Fruit fly (Drosophila melanogaster): ENCODE data around the gene CG31268.

dm6 chr3R:17079859-17080255 is 48.3 kb downstream of the CG31268 start, which contains the start of the genes Keap1 and kuk:
- TF ChIP-seq salr (GFP tag; optimal IDR thresholded peaks at IDR 0.05), result no peak
- no peak for TF ChIP-seq Blimp-1 (GFP tag; optimal IDR thresholded peaks at IDR 0.05)
- no peak for TF ChIP-seq Ets96B (tag; optimal IDR thresholded peaks at IDR 0.05)
- peak; percentile 43 for TF ChIP-seq cyc (GFP tag; optimal IDR thresholded peaks at IDR 0.05)
- peak; percentile 43 for TF ChIP-seq Eip93F (GFP tag; optimal IDR thresholded peaks at IDR 0.05)
- TF ChIP-seq achi (GFP tag; optimal IDR thresholded peaks at IDR 0.05), result peak; percentile 17
- no peak for TF ChIP-seq spab (GFP tag; optimal IDR thresholded peaks at IDR 0.05)
- TF ChIP-seq Lpt (GFP tag; optimal IDR thresholded peaks at IDR 0.05), result peak; percentile 23
- TF ChIP-seq CG6854 (GFP tag; optimal IDR thresholded peaks at IDR 0.05), result no peak
- no peak for TF ChIP-seq CG11294 (GFP tag; IDR thresholded peaks at IDR 0.05)
- peak; percentile 31 for TF ChIP-seq CG6808 (GFP tag; optimal IDR thresholded peaks at IDR 0.05)

Data from whole organism, prepupa.